Fruit fly (Drosophila melanogaster) whole organism, wandering third instar larva: ENCODE data around the gene CG31510.

Experiments used
- Dfd ChIP-seq: fragments of >200 bp; optimal IDR thresholded peaks from 2 replicates; lab custom pipeline; 2017; ENCODE audit warnings: missing biosample characterization, missing genetic modification characterization
- dl ChIP-seq, 2 experiments: fragments of 175-275, 200-275 bp in 1 of 2; fragments of 200-275 bp in 1 of 2; sonication (Bioruptor generic); optimal IDR thresholded peaks; lab custom pipeline; 2018; ENCODE audit warnings: mild to moderate bottlenecking in 2 of 2, missing biosample characterization in 2 of 2, missing genetic modification characterization in 2 of 2, moderate library complexity in 2 of 2; ENCODE audit not compliant: partially characterized antibody in 2 of 2, insufficient read depth in 1 of 2
- h ChIP-seq: fragments of 200-800 bp; sonication (Bioruptor generic); optimal IDR thresholded peaks from 3 replicates; lab custom pipeline; 2016; ENCODE audit warnings: missing biosample characterization, mild to moderate bottlenecking, missing genetic modification characterization
- tai ChIP-seq: sonication (Bioruptor generic); optimal IDR thresholded peaks from 2 replicates; lab custom pipeline; 2016; ENCODE audit warnings: missing biosample characterization, missing genetic modification characterization

DNA sequence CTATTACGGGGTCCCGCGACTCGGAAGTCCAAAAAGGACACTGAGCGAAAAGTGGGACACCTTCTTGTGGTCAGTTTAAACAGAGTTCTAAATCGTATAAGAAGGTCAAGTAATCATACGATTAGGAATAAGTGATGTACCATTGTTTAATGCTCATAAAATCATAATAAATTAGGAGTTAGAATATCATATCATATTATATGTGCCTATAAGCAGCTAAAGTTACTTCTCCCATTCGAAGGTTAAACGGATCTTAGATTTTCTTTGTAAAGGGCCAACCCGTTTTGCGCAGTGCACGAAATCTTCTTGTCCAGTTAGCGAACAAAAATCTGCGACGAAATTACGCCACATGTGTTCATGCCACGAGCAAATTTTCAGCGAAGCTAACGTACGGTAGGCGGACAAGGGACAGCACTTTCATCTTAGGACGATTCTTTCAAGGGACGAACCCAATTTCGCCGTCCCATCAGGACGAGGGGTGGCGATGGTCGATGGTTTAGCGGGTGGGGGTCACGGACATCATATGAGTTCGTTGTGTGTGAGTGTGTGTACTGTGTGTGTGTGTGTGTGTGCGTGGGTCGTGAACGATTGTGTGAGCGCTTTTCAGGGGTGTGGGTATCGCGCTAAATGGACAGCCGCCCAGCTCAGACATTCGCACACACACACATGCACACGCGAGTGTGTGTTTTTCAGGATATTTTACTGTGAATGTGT lies 45.7 kb upstream of the CG31510 start:
- TF ChIP-seq h (GFP tag; lab: Kevin White, UChicago) (no peak), Dfd (GFP tag; lab: Kevin White, UChicago) (peak; percentile 36), tai (GFP tag; lab: Kevin White, UChicago) (no peak), dl (GFP tag; optimal IDR thresholded peaks at IDR 0.05; lab: Kevin White, UChicago; ENCODE audit: insufficient read depth in 1 of 2, partially characterized antibody in 2 of 2) (no peak)
